Worm (Caenorhabditis elegans) whole organism, L3 larva: Measurements from ENCODE around the gene F43B10.1.

Source experiments
- R02D3.7 ChIP-seq: fragments of 150-350 bp; optimal IDR thresholded peaks from 2 replicates; lab custom pipeline; 2014; ENCODE audit warnings: missing biosample characterization, missing genetic modification characterization
- ama-1 ChIP-seq: fragments of 150-350 bp; optimal IDR thresholded peaks from 2 replicates; lab custom pipeline; 2018
- skn-1 ChIP-seq: fragments of 150-350 bp; optimal IDR thresholded peaks from 2 replicates; lab custom pipeline; 2014; ENCODE audit warnings: missing biosample characterization, missing genetic modification characterization
- zag-1 ChIP-seq: fragments of 150-350 bp; optimal IDR thresholded peaks from 2 replicates; lab custom pipeline; 2014; ENCODE audit warnings: missing biosample characterization, missing genetic modification characterization

- TF ChIP-seq zag-1 (tag; lab: Kevin White, UChicago) (no peak), R02D3.7 (tag; lab: Kevin White, UChicago) (no peak), ama-1 (lab: Kevin White, UChicago) (no peak), skn-1 (tag; lab: Kevin White, UChicago) (no peak)
These were observed 8.6 kb upstream of the F43B10.1 start for ce11 chrX:16671234-16671633.
